Fruit fly (Drosophila melanogaster): ENCODE results near the gene Msp300.

Gene Msp300

DNA sequence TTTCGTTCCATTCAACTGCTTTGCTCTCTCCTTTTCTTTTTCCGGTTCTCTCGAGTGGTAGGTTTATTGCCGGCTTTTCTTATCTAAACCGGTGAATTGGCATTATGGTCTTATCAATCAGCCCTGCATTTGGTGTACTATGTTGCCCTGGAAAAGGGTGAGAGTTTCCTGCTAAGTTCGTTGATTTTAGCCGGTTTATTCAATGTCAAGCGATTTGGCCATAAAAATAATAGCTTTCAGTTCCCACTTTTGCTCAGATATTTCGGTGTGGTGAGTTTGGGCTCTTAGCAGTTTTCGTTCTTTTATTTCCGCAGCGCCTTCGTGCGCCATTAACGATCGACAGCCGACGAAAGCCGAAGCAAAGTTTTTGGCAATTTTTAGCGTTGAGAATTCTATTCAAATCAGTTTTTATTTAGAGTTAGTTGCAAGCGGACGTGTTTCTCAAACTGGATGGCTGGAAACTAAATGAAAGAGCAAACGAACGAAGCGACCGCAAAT lies 50.7 kb downstream of the Msp300 start (continued):
- TF ChIP-seq Hr78 (GFP tag; optimal IDR thresholded peaks at IDR 0.05) (no peak), ken (GFP tag; IDR thresholded peaks at IDR 0.05) (no peak), tap (tag; optimal IDR thresholded peaks at IDR 0.05) (no peak), CG18619 (GFP tag; optimal IDR thresholded peaks at IDR 0.05) (no peak), Rx (GFP tag; IDR thresholded peaks at IDR 0.05) (no peak), sna (GFP tag; IDR thresholded peaks at IDR 0.05; ENCODE audit: partially characterized antibody) (no peak), CG10979 (tag; optimal IDR thresholded peaks at IDR 0.05) (no peak), repo (GFP tag; optimal IDR thresholded peaks at IDR 0.05) (no peak), CG11398 (GFP tag; optimal IDR thresholded peaks at IDR 0.05) (no peak), CG42726 (GFP tag; IDR thresholded peaks at IDR 0.05; ENCODE audit: partially characterized antibody) (no peak), CTCF (GFP tag; optimal IDR thresholded peaks at IDR 0.05) (no peak), ro (GFP tag; IDR thresholded peaks at IDR 0.05) (no peak), her (GFP tag; optimal IDR thresholded peaks at IDR 0.05) (no peak), Poxn (GFP tag; IDR thresholded peaks at IDR 0.05) (no peak), CG2129 (GFP tag; IDR thresholded peaks at IDR 0.05; ENCODE audit: partially characterized antibody) (no peak), vfl (GFP tag; optimal IDR thresholded peaks at IDR 0.05) (no peak), wek (GFP tag; optimal IDR thresholded peaks at IDR 0.05) (no peak), knrl (GFP tag; IDR thresholded peaks at IDR 0.05; ENCODE audit: partially characterized antibody) (no peak), lov (optimal IDR thresholded peaks at IDR 0.05) (no peak), lov (GFP tag; IDR thresholded peaks at IDR 0.05) (no peak), sr (GFP tag; IDR thresholded peaks at IDR 0.05) (no peak), klu (GFP tag; IDR thresholded peaks at IDR 0.05) (no peak), Atf-2 (GFP tag; optimal IDR thresholded peaks at IDR 0.05) (no peak), dmrt99B (tag; optimal IDR thresholded peaks at IDR 0.05) (no peak), kay (GFP tag; optimal IDR thresholded peaks at IDR 0.05) (no peak), Drgx (GFP tag; IDR thresholded peaks at IDR 0.05) (peak; percentile 37; the same call in 1 of the 2 replicates), CG3065 (GFP tag; optimal IDR thresholded peaks at IDR 0.05) (no peak), CG12391 (tag; optimal IDR thresholded peaks at IDR 0.05) (no peak), row (GFP tag; IDR thresholded peaks at IDR 0.05) (no peak), trem (tag; optimal IDR thresholded peaks at IDR 0.05) (no peak), fd102C (GFP tag; optimal IDR thresholded peaks at IDR 0.05) (no peak), tio (GFP tag; optimal IDR thresholded peaks at IDR 0.05) (no peak), CG13894 (tag; optimal IDR thresholded peaks at IDR 0.05) (peak; percentile 42), HLH3B (GFP tag; IDR thresholded peaks at IDR 0.05) (no peak), CG14014 (GFP tag; IDR thresholded peaks at IDR 0.05) (no peak), CG16863 (GFP tag; optimal IDR thresholded peaks at IDR 0.05) (no peak), sens-2 (GFP tag; IDR thresholded peaks at IDR 0.05) (no peak), tin (GFP tag; optimal IDR thresholded peaks at IDR 0.05) (no peak), CG17829 (tag; optimal IDR thresholded peaks at IDR 0.05) (no peak), tx (GFP tag; optimal IDR thresholded peaks at IDR 0.05) (no peak), zf30C (GFP tag; optimal IDR thresholded peaks at IDR 0.05) (no peak), Bdp1 (GFP tag; optimal IDR thresholded peaks at IDR 0.05) (no peak), CG3407 (GFP tag; optimal IDR thresholded peaks at IDR 0.05) (no peak), tna (GFP tag; IDR thresholded peaks at IDR 0.05; ENCODE audit: partially characterized antibody) (no peak), dpn (GFP tag; optimal IDR thresholded peaks at IDR 0.05) (no peak), fu2 (GFP tag; optimal IDR thresholded peaks at IDR 0.05) (no peak), Elba2 (GFP tag; optimal IDR thresholded peaks at IDR 0.05) (no peak), CG7987 (GFP tag; optimal IDR thresholded peaks at IDR 0.05) (no peak), lola (GFP tag; optimal IDR thresholded peaks at IDR 0.05) (no peak), org-1 (GFP tag; optimal IDR thresholded peaks at IDR 0.05) (no peak), Med (GFP tag) (peak; percentile 58), gem (tag; optimal IDR thresholded peaks at IDR 0.05) (no peak)

All from whole organism, embryonic.